Worm (Caenorhabditis elegans) whole organism, L3 larva: ENCODE results near the gene F42A9.11.

ENCODE experiments used
- R02D3.7 ChIP-seq: fragments of 150-350 bp; optimal IDR thresholded peaks from 2 replicates; lab custom pipeline; 2014; ENCODE audit warnings: missing biosample characterization, missing genetic modification characterization
- ZK546.5 ChIP-seq: sonication (generic microtip); optimal IDR thresholded peaks from 2 replicates; lab custom pipeline; 2017; ENCODE audit warnings: missing biosample characterization, missing genetic modification characterization
- aly-2 ChIP-seq: fragments of 150-350 bp; optimal IDR thresholded peaks from 2 replicates; lab custom pipeline; 2014; ENCODE audit warnings: missing biosample characterization, missing genetic modification characterization
- ama-1 ChIP-seq: fragments of 150-350 bp; optimal IDR thresholded peaks from 2 replicates; lab custom pipeline; 2018
- ceh-16 ChIP-seq: sonication (generic microtip); optimal IDR thresholded peaks from 2 replicates; lab custom pipeline; 2017; ENCODE audit warnings: missing biosample characterization, missing genetic modification characterization
- ceh-28 ChIP-seq: fragments of 150-350 bp; optimal IDR thresholded peaks from 2 replicates; lab custom pipeline; 2014; ENCODE audit warnings: missing biosample characterization, missing genetic modification reagents, missing genetic modification characterization
- ceh-82 ChIP-seq: fragments of 150-350 bp; optimal IDR thresholded peaks from 2 replicates; lab custom pipeline; 2014; ENCODE audit warnings: missing biosample characterization, missing genetic modification characterization
- ceh-9 ChIP-seq: sonication (generic microtip); optimal IDR thresholded peaks from 2 replicates; lab custom pipeline; 2018; ENCODE audit warnings: missing biosample characterization, missing genetic modification characterization
- daf-12 ChIP-seq: fragments of 150-350 bp; optimal IDR thresholded peaks from 2 replicates; lab custom pipeline; 2014; ENCODE audit warnings: missing biosample characterization, missing genetic modification reagents, missing genetic modification characterization
- egl-27 ChIP-seq: sonication (generic microtip); optimal IDR thresholded peaks from 4 replicates; lab custom pipeline; 2017; ENCODE audit warnings: missing biosample characterization, missing genetic modification reagents, missing genetic modification characterization
- egl-5 ChIP-seq: fragments of 150-350 bp; optimal IDR thresholded peaks from 2 replicates; lab custom pipeline; 2017; ENCODE audit warnings: missing biosample characterization, missing genetic modification reagents, missing genetic modification characterization, inconsistent platforms
- elt-1 ChIP-seq: fragments of 150-350 bp; optimal IDR thresholded peaks from 2 replicates; lab custom pipeline; 2014; ENCODE audit warnings: missing biosample characterization, missing genetic modification characterization
- elt-2 ChIP-seq: sonication (generic microtip); optimal IDR thresholded peaks from 2 replicates; lab custom pipeline; 2016; ENCODE audit warnings: missing genetic modification reagents, mild to moderate bottlenecking, missing genetic modification characterization, missing compliant biosample characterization
- elt-3 ChIP-seq, 3 experiments: fragments of 150-350 bp in 1 of 3; sonication (generic microtip) in 2 of 3; optimal IDR thresholded peaks; 2 replicates in 2 of 3; 4 replicates in 1 of 3; lab custom pipeline; 2014 to 2017; ENCODE audit warnings: missing biosample characterization in 3 of 3, missing genetic modification characterization in 3 of 3
- eor-1 ChIP-seq, 2 experiments: fragments of 150-350 bp; optimal IDR thresholded peaks; 2 replicates each; lab custom pipeline; 2014 to 2018; ENCODE audit warnings: missing biosample characterization in 2 of 2, missing genetic modification characterization in 2 of 2
- fkh-10 ChIP-seq: sonication (generic microtip); optimal IDR thresholded peaks from 2 replicates; lab custom pipeline; 2017; ENCODE audit warnings: missing biosample characterization, missing genetic modification reagents, missing genetic modification characterization
- fkh-2 ChIP-seq: fragments of 150-350 bp; optimal IDR thresholded peaks from 2 replicates; lab custom pipeline; 2014; ENCODE audit warnings: missing biosample characterization, missing genetic modification reagents, missing genetic modification characterization
- fos-1 ChIP-seq: fragments of 150-350 bp; optimal IDR thresholded peaks from 2 replicates; lab custom pipeline; 2014; ENCODE audit warnings: missing biosample characterization, missing genetic modification characterization
- hmg-11 ChIP-seq: sonication (generic microtip); optimal IDR thresholded peaks from 2 replicates; lab custom pipeline; 2016; ENCODE audit warnings: missing genetic modification characterization, missing compliant biosample characterization
- jun-1 ChIP-seq: fragments of 150-350 bp; optimal IDR thresholded peaks from 2 replicates; lab custom pipeline; 2014; ENCODE audit warnings: missing biosample characterization, missing genetic modification reagents, missing genetic modification characterization
- lin-15B ChIP-seq: fragments of 150-350 bp; optimal IDR thresholded peaks from 2 replicates; lab custom pipeline; 2014; ENCODE audit warnings: missing biosample characterization, missing genetic modification characterization
- lin-39 ChIP-seq: fragments of 150-350 bp; optimal IDR thresholded peaks from 2 replicates; lab custom pipeline; 2018; ENCODE audit warnings: missing biosample characterization, missing genetic modification reagents, missing genetic modification characterization
- mdl-1 ChIP-seq: fragments of 150-350 bp; optimal IDR thresholded peaks from 2 replicates; lab custom pipeline; 2014; ENCODE audit warnings: missing biosample characterization, missing genetic modification characterization
- mml-1 ChIP-seq: fragments of 150-350 bp; sonication (generic microtip); optimal IDR thresholded peaks from 3 replicates; lab custom pipeline; 2014; ENCODE audit warnings: missing biosample characterization, missing genetic modification characterization
- nfya-1 ChIP-seq: sonication (generic microtip); optimal IDR thresholded peaks from 2 replicates; lab custom pipeline; 2017; ENCODE audit warnings: missing genetic modification characterization, mild to moderate bottlenecking, missing compliant biosample characterization, antibody characterized with exemption, moderate library complexity; ENCODE audit not compliant: insufficient read depth
- nhr-11 ChIP-seq: fragments of 150-350 bp; optimal IDR thresholded peaks from 2 replicates; lab custom pipeline; 2014; ENCODE audit warnings: missing biosample characterization, missing genetic modification characterization
- nhr-12 ChIP-seq: fragments of 150-350 bp; optimal IDR thresholded peaks from 2 replicates; lab custom pipeline; 2014; ENCODE audit warnings: missing biosample characterization, missing genetic modification characterization
- nhr-23 ChIP-seq: fragments of 150-350 bp; optimal IDR thresholded peaks from 2 replicates; lab custom pipeline; 2014; ENCODE audit warnings: missing biosample characterization, missing genetic modification reagents, missing genetic modification characterization
- nhr-237 ChIP-seq: fragments of 150-350 bp; optimal IDR thresholded peaks from 2 replicates; lab custom pipeline; 2014; ENCODE audit warnings: missing biosample characterization, missing genetic modification characterization
- nhr-25 ChIP-seq: sonication (generic microtip); optimal IDR thresholded peaks from 2 replicates; lab custom pipeline; 2017; ENCODE audit warnings: missing biosample characterization, missing genetic modification characterization
- nhr-28 ChIP-seq: fragments of 150-350 bp; optimal IDR thresholded peaks from 2 replicates; lab custom pipeline; 2014; ENCODE audit warnings: missing biosample characterization, missing genetic modification characterization
- nhr-43 ChIP-seq: sonication (generic microtip); optimal IDR thresholded peaks from 2 replicates; lab custom pipeline; 2016; ENCODE audit warnings: mild to moderate bottlenecking, missing genetic modification characterization, missing compliant biosample characterization; ENCODE audit not compliant: poor library complexity, severe bottlenecking
- nhr-67 ChIP-seq: fragments of 150-350 bp; optimal IDR thresholded peaks from 2 replicates; lab custom pipeline; 2014; ENCODE audit warnings: missing biosample characterization, missing genetic modification characterization
- nhr-76 ChIP-seq: fragments of 150-350 bp; sonication (generic microtip); optimal IDR thresholded peaks from 5 replicates; lab custom pipeline; 2014; ENCODE audit warnings: missing biosample characterization, missing genetic modification characterization
- nhr-77 ChIP-seq: fragments of 150-350 bp; optimal IDR thresholded peaks from 2 replicates; lab custom pipeline; 2014; ENCODE audit warnings: missing biosample characterization, missing genetic modification characterization
- pha-4 ChIP-seq: fragments of 150-350 bp; optimal IDR thresholded peaks from 2 replicates; lab custom pipeline; 2014; ENCODE audit warnings: missing biosample characterization, missing genetic modification reagents, missing genetic modification characterization
- pqm-1 ChIP-seq: fragments of 150-350 bp; optimal IDR thresholded peaks from 2 replicates; lab custom pipeline; 2017; ENCODE audit warnings: missing biosample characterization, missing genetic modification characterization, inconsistent platforms
- sea-2 ChIP-seq: fragments of 150-350 bp; sonication (generic microtip); optimal IDR thresholded peaks from 4 replicates; lab custom pipeline; 2014; ENCODE audit warnings: missing biosample characterization, missing genetic modification reagents, missing genetic modification characterization
- skn-1 ChIP-seq: fragments of 150-350 bp; optimal IDR thresholded peaks from 2 replicates; lab custom pipeline; 2014; ENCODE audit warnings: missing biosample characterization, missing genetic modification characterization
- snpc-4 ChIP-seq: fragments of 150-350 bp; optimal IDR thresholded peaks from 2 replicates; lab custom pipeline; 2014; ENCODE audit warnings: missing biosample characterization, missing genetic modification characterization
- tbx-2 ChIP-seq: sonication (generic microtip); optimal IDR thresholded peaks from 2 replicates; lab custom pipeline; 2016; ENCODE audit warnings: mild to moderate bottlenecking, missing genetic modification characterization, missing compliant biosample characterization
- unc-39 ChIP-seq: sonication (generic microtip); optimal IDR thresholded peaks from 4 replicates; lab custom pipeline; 2017; ENCODE audit warnings: missing biosample characterization, missing genetic modification characterization
- unc-62 ChIP-seq: fragments of 150-350 bp; sonication (generic microtip); optimal IDR thresholded peaks from 4 replicates; lab custom pipeline; 2014; ENCODE audit warnings: missing biosample characterization, missing genetic modification reagents, missing genetic modification characterization
- zag-1 ChIP-seq: fragments of 150-350 bp; optimal IDR thresholded peaks from 2 replicates; lab custom pipeline; 2014; ENCODE audit warnings: missing biosample characterization, missing genetic modification characterization
- ztf-11 ChIP-seq: fragments of 150-350 bp; optimal IDR thresholded peaks from 2 replicates; lab custom pipeline; 2014; ENCODE audit warnings: missing biosample characterization, missing genetic modification characterization
- ztf-4 ChIP-seq: fragments of 150-350 bp; optimal IDR thresholded peaks from 2 replicates; lab custom pipeline; 2014; ENCODE audit warnings: missing biosample characterization, missing genetic modification characterization

The F42A9.11 gene

ce11 chrIV:8627328-8627727, at the start of gene F42A9.11:
TSS of gene F42A9.11 (plus strand) at chrIV:8627637.
- TF ChIP-seq pha-4 (peak; percentile 77), lin-39 (no peak), aly-2 (tag; lab: Kevin White, UChicago) (no peak), ztf-11 (no peak), nhr-23 (no peak), egl-5 (peak; percentile 15), ceh-82 (tag; lab: Kevin White, UChicago) (no peak), lin-15B (tag; lab: Kevin White, UChicago) (peak; percentile 7), nhr-237 (no peak), tbx-2 (no peak), sea-2 (no peak), nhr-67 (tag; lab: Kevin White, UChicago) (no peak), fkh-10 (no peak), nhr-11 (tag; lab: Kevin White, UChicago) (no peak), R02D3.7 (no peak), snpc-4 (tag; lab: Kevin White, UChicago) (peak; percentile 17), nfya-1 (peak; percentile 61), skn-1 (tag; lab: Kevin White, UChicago) (no peak), zag-1 (tag; lab: Kevin White, UChicago) (no peak), mdl-1 (tag; lab: Kevin White, UChicago) (no peak), nhr-77 (no peak), jun-1 (no peak), egl-27 (no peak), elt-1 (tag; lab: Kevin White, UChicago) (no peak), ceh-16 (no peak), nhr-25 (peak; percentile 30), nhr-28 (tag; lab: Kevin White, UChicago) (no peak), daf-12 (tag; lab: Kevin White, UChicago) (no peak), nhr-43 (tag; lab: Kevin White, UChicago) (peak; percentile 28), mml-1 (tag; lab: Kevin White, UChicago) (no peak), nhr-12 (tag; lab: Kevin White, UChicago) (no peak), ztf-4 (tag; lab: Kevin White, UChicago) (no peak), fos-1 (tag; lab: Kevin White, UChicago) (no peak), hmg-11 (peak; percentile 45), nhr-76 (tag; lab: Kevin White, UChicago) (no peak), ceh-9 (tag; lab: Kevin White, UChicago) (no peak), elt-2 (tag; lab: Kevin White, UChicago) (no peak), ZK546.5 (tag; lab: Kevin White, UChicago) (no peak), unc-62 (GFP tag; lab: Kevin White, UChicago) (no peak), fkh-2 (no peak), ama-1 (lab: Kevin White, UChicago) (no peak), ceh-28 (tag; lab: Kevin White, UChicago) (peak; percentile 26), pqm-1 (tag; lab: Kevin White, UChicago) (no peak), unc-39 (tag; lab: Kevin White, UChicago) (no peak), eor-1 (tag; optimal IDR thresholded peaks at IDR 0.05; lab: Kevin White, UChicago) (no peak), elt-3 (tag; optimal IDR thresholded peaks at IDR 0.05; lab: Kevin White, UChicago) (no peak)
- TF ChIP-seq, all 47 proteins: peak for 9
